Worm (Caenorhabditis elegans): ENCODE results near the gene coh-1.

The coh-1 gene

ce11 chrX:7466682-7467081 lies 8.1 kb downstream of the coh-1 start (continued):
- no peak for TF ChIP-seq B0019.2 (GFP tag; conservative IDR thresholded peaks at IDR 0.05)
- TF ChIP-seq akir-1 (GFP tag; optimal IDR thresholded peaks at IDR 0.05), result no peak

- TF ChIP-seq zfh-2 (GFP tag; conservative IDR thresholded peaks at IDR 0.05), result peak; percentile 91
- TF ChIP-seq nfyb-1 (GFP tag; IDR thresholded peaks at IDR 0.05), result peak; percentile 58; the same call in 1 of the 2 replicates
- 0 out of 2 replicates have a peak, but pooled peaks have one; percentile 30 for TF ChIP-seq Y53G8AR.9 (GFP tag; conservative IDR thresholded peaks at IDR 0.05)
- TF ChIP-seq tbp1 (GFP tag; optimal IDR thresholded peaks at IDR 0.05), result no peak
- TF ChIP-seq F52B5.7 (tag; optimal IDR thresholded peaks at IDR 0.05), result no peak
These were observed 10.4 kb downstream of the coh-1 start for ce11 chrX:7464389-7464788.

DNA sequence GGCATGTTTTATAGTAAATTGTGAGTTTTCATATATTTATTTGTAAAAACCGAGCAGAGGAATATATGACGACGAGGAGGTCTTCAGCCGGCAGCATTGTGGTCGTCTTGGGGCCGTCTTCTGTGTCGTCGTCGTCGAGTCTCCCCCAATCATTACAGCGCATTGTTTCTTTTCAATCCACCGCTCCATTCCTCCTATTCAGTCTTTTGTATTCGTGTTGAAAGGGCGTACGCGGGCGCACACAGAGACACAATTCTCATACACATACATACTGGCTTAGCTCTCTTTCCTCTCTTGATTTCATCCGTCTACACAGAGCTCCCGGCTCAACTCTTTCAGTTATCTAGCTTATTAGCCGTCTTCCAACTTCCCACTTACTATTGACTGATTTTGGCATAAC lies 11.2 kb downstream of the coh-1 start, which contains the start of gene sox-2:
Gene sox-2 (minus strand): TSS at position 100 of the 400 bp plus-strand sequence.
- TF ChIP-seq ceh-40 (GFP tag; IDR thresholded peaks at IDR 0.05), result 0 out of 2 replicates have a peak, but pooled peaks have one; percentile 38
- TF ChIP-seq lir-1 (GFP tag; conservative IDR thresholded peaks at IDR 0.05), result no peak
- 0 out of 2 replicates have a peak, but pooled peaks have one; percentile 7 for TF ChIP-seq zfh-2 (GFP tag; conservative IDR thresholded peaks at IDR 0.05)

DNA sequence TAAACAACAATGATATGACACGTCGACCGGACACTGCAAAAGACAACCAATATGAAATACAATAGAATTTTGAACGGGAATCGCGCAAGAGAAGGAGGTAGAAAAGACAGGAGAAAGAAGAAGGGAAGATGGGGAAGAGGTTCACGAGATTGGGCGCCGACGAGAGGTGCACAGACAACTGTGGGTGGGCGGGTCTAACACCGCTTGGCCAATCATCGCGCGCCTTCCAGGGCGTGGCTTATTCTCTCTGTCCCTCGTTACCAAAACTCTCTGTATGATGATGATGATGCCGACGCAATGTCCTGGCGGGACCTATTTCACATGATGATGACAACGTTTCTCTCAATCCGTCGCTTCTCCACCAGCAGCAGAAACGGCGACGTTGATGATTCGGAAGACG lies 14.3 kb downstream of the coh-1 start:
- TF ChIP-seq hsf-1 (GFP tag; IDR thresholded peaks at IDR 0.05) (no peak), lag-1 (GFP tag; IDR thresholded peaks at IDR 0.05) (no peak), hlh-26 (GFP tag; conservative IDR thresholded peaks at IDR 0.05) (no peak), F57C9.4 (tag; optimal IDR thresholded peaks at IDR 0.05) (no peak), nfyb-1 (GFP tag; IDR thresholded peaks at IDR 0.05) (peak; percentile 79), zfh-2 (GFP tag; conservative IDR thresholded peaks at IDR 0.05) (peak; percentile 74), egrh-3 (GFP tag; IDR thresholded peaks at IDR 0.05) (0 out of 2 replicates have a peak, but pooled peaks have one; percentile 15), ama-1 (optimal IDR thresholded peaks at IDR 0.05) (no peak), ama-1 (GFP tag; optimal IDR thresholded peaks at IDR 0.05) (no peak), zim-3 (tag; optimal IDR thresholded peaks at IDR 0.05) (no peak), T26A5.8 (tag; optimal IDR thresholded peaks at IDR 0.05) (no peak), ceh-79 (tag; optimal IDR thresholded peaks at IDR 0.05) (no peak), Y67H2A.10 (GFP tag; conservative IDR thresholded peaks at IDR 0.05) (no peak)

DNA sequence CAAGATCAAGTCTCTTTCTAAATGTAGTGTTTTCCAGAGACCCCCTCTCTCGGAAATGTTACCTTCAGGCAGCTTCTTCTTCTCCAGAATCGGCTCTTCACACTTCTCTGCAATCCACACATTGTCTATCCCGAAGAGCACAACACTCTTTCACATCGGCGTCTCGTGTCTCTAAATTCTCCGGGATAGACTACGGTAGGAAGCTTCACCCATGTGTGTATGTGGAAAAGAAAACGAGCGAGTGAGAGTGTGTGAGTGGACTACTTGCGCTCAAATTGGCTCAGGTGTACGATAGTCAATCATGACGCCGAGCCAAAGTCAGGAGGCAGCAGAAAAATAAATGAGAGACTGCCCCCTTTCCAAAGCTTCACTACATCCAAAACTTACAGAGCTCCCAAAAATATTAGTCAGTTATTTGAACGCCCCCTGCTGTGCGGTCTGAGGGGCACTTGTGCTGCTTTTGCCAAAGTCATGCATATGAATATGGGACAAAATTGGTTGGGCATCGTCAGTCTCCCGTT lies 17.6 kb downstream of the coh-1 start:
- TF ChIP-seq attf-3 (GFP tag; conservative IDR thresholded peaks at IDR 0.05) (no peak), Y53G8AR.9 (GFP tag; conservative IDR thresholded peaks at IDR 0.05) (no peak), nhr-179 (tag; optimal IDR thresholded peaks at IDR 0.05) (no peak), unc-130 (GFP tag; optimal IDR thresholded peaks at IDR 0.05) (no peak), ztf-18 (tag; optimal IDR thresholded peaks at IDR 0.05) (no peak), F23B12.7 (tag; optimal IDR thresholded peaks at IDR 0.05; ENCODE audit: insufficient read depth) (no peak), ceh-100 (GFP tag; IDR thresholded peaks at IDR 0.05) (no peak), lin-35 (GFP tag; optimal IDR thresholded peaks at IDR 0.05) (no peak), pbrm-1 (GFP tag; IDR thresholded peaks at IDR 0.05) (no peak), gei-17 (GFP tag; optimal IDR thresholded peaks at IDR 0.05) (no peak), unc-62 (GFP tag; optimal IDR thresholded peaks at IDR 0.05) (no peak), xnd-1 (tag; optimal IDR thresholded peaks at IDR 0.05) (no peak)

- TF ChIP-seq hmg-1.2 (GFP tag; IDR thresholded peaks at IDR 0.05) (no peak), dpl-1 (GFP tag; optimal IDR thresholded peaks at IDR 0.05) (no peak), F57C9.4 (tag; optimal IDR thresholded peaks at IDR 0.05) (no peak), nhr-27 (tag; optimal IDR thresholded peaks at IDR 0.05) (no peak), tbx-9 (tag; optimal IDR thresholded peaks at IDR 0.05; ENCODE audit: borderline replicate concordance) (no peak), Y53F4B.3 (GFP tag; IDR thresholded peaks at IDR 0.05) (no peak), akir-1 (GFP tag; optimal IDR thresholded peaks at IDR 0.05) (no peak), lir-1 (GFP tag; conservative IDR thresholded peaks at IDR 0.05) (no peak), F22D6.2 (tag; optimal IDR thresholded peaks at IDR 0.05) (no peak), nhr-179 (tag; optimal IDR thresholded peaks at IDR 0.05) (no peak), ZK185.1 (tag; optimal IDR thresholded peaks at IDR 0.05; ENCODE audit: poor library complexity, severe bottlenecking) (no peak), somi-1 (GFP tag; optimal IDR thresholded peaks at IDR 0.05) (no peak), madf-3 (GFP tag; IDR thresholded peaks at IDR 0.05) (no peak), rec-8 (tag; optimal IDR thresholded peaks at IDR 0.05) (no peak)
These were observed 18.9 kb downstream of the coh-1 start for ce11 chrX:7455960-7456359.

Data from whole organism, young adult.